Fruit fly (Drosophila melanogaster): ENCODE data around the gene RpS19a.
A peak's percentile ranks its signal among the peaks of the same experiment; 100 is the strongest.

Gene RpS19a

dm6 chrX:16637594-16638485 lies at the start of gene RpS19a (continued):
- TF ChIP-seq CG8388 (GFP tag; optimal IDR thresholded peaks at IDR 0.05) = peak; percentile 49
- TF ChIP-seq ken (GFP tag; IDR thresholded peaks at IDR 0.05) = peak; percentile 78; the same call in 2 of the 3 replicates
- peak; percentile 48 for TF ChIP-seq NK7.1 (GFP tag; optimal IDR thresholded peaks at IDR 0.05)
- peak; percentile 72 for TF ChIP-seq CG17186 (GFP tag; optimal IDR thresholded peaks at IDR 0.05)
- peak; percentile 40 for TF ChIP-seq HmgD (GFP tag; optimal IDR thresholded peaks at IDR 0.05)
- no peak for TF ChIP-seq sisA (GFP tag; IDR thresholded peaks at IDR 0.05)
- TF ChIP-seq vnd (GFP tag; IDR thresholded peaks at IDR 0.05; ENCODE audit: partially characterized antibody) = 0 out of 3 replicates have a peak, but pooled peaks have one; percentile 54
- peak; percentile 72 for TF ChIP-seq CG14014 (GFP tag; IDR thresholded peaks at IDR 0.05)
- peak; percentile 73 for TF ChIP-seq CG10274 (GFP tag; optimal IDR thresholded peaks at IDR 0.05)
- peak; percentile 33 for TF ChIP-seq Deaf1 (tag; optimal IDR thresholded peaks at IDR 0.05)
- TF ChIP-seq CHES-1-like (GFP tag; optimal IDR thresholded peaks at IDR 0.05) = no peak
- 0 out of 3 replicates have a peak, but pooled peaks have one; percentile 4 for TF ChIP-seq mld (GFP tag; IDR thresholded peaks at IDR 0.05; ENCODE audit: partially characterized antibody)
- TF ChIP-seq Dll (GFP tag; IDR thresholded peaks at IDR 0.05; ENCODE audit: partially characterized antibody) = peak; percentile 73; the same call in 2 of the 4 replicates
- peak; percentile 82 for TF ChIP-seq BEAF-32 (GFP tag; optimal IDR thresholded peaks at IDR 0.05)
- peak; percentile 35 for TF ChIP-seq az2 (GFP tag; optimal IDR thresholded peaks at IDR 0.05)
- no peak for TF ChIP-seq mam (GFP tag; optimal IDR thresholded peaks at IDR 0.05)
- peak; percentile 9 for TF ChIP-seq NC2α (GFP tag; optimal IDR thresholded peaks at IDR 0.05)
- no peak for TF ChIP-seq CG42726 (GFP tag; IDR thresholded peaks at IDR 0.05; ENCODE audit: partially characterized antibody)
- TF ChIP-seq Dip2 (GFP tag; IDR thresholded peaks at IDR 0.05) = no peak
- TF ChIP-seq Aef1 (GFP tag; IDR thresholded peaks at IDR 0.05) = peak; percentile 64
- TF ChIP-seq CG3726 (GFP tag; IDR thresholded peaks at IDR 0.05) = 0 out of 3 replicates have a peak, but pooled peaks have one; percentile 43
- TF ChIP-seq insv (GFP tag; optimal IDR thresholded peaks at IDR 0.05) = peak in 1 of 2 experiments; percentile 67
- TF ChIP-seq B-H1 (GFP tag; IDR thresholded peaks at IDR 0.05) = peak; percentile 48; the same call in 1 of the 3 replicates
- 0 out of 3 replicates have a peak, but pooled peaks have one; percentile 34 for TF ChIP-seq CG14860 (GFP tag; IDR thresholded peaks at IDR 0.05; ENCODE audit: partially characterized antibody)
- TF ChIP-seq pb (GFP tag; optimal IDR thresholded peaks at IDR 0.05) = peak; percentile 80
- peak; percentile 88 for TF ChIP-seq chm (GFP tag; IDR thresholded peaks at IDR 0.05)
- no peak for TF ChIP-seq trh (GFP tag; optimal IDR thresholded peaks at IDR 0.05)
- peak; percentile 59 for TF ChIP-seq CG6689 (GFP tag; IDR thresholded peaks at IDR 0.05)
- TF ChIP-seq ash1 (GFP tag; optimal IDR thresholded peaks at IDR 0.05) = peak; percentile 86
- TF ChIP-seq bcd (GFP tag; optimal IDR thresholded peaks at IDR 0.05) = peak; percentile 82
- TF ChIP-seq CG13123 (GFP tag; optimal IDR thresholded peaks at IDR 0.05) = peak; percentile 91
- peak; percentile 16 for TF ChIP-seq HLH54F (GFP tag; optimal IDR thresholded peaks at IDR 0.05)
- peak; percentile 31; the same call in 1 of the 3 replicates for TF ChIP-seq CG11695 (GFP tag; IDR thresholded peaks at IDR 0.05)
- TF ChIP-seq sr (GFP tag; IDR thresholded peaks at IDR 0.05) = peak; percentile 71; the same call in 2 of the 3 replicates
- TF ChIP-seq br (optimal IDR thresholded peaks at IDR 0.05) = no peak
- TF ChIP-seq Stat92E (GFP tag; optimal IDR thresholded peaks at IDR 0.05) = peak in 1 of 3 experiments; percentile 35
- TF ChIP-seq Dbx (GFP tag; IDR thresholded peaks at IDR 0.05) = peak; percentile 66
- peak; percentile 56 for TF ChIP-seq Dek (tag; optimal IDR thresholded peaks at IDR 0.05)
- peak; percentile 55 for TF ChIP-seq CG8089 (GFP tag; optimal IDR thresholded peaks at IDR 0.05)
- peak; percentile 62 for TF ChIP-seq Oli (tag; optimal IDR thresholded peaks at IDR 0.05)
- TF ChIP-seq CG30403 (GFP tag; optimal IDR thresholded peaks at IDR 0.05) = peak; percentile 50
- peak; percentile 27 for TF ChIP-seq CG13624 (GFP tag; optimal IDR thresholded peaks at IDR 0.05)
- peak; percentile 62 for TF ChIP-seq Jarid2 (GFP tag; optimal IDR thresholded peaks at IDR 0.05)
- TF ChIP-seq Xrp1 (GFP tag; IDR thresholded peaks at IDR 0.05) = no peak
- peak; percentile 28 for TF ChIP-seq HmgZ (tag; optimal IDR thresholded peaks at IDR 0.05)
- TF ChIP-seq jigr1 (GFP tag; IDR thresholded peaks at IDR 0.05) = no peak
- TF ChIP-seq CG18011 (GFP tag; optimal IDR thresholded peaks at IDR 0.05) = peak; percentile 63
- TF ChIP-seq CG17568 (GFP tag; optimal IDR thresholded peaks at IDR 0.05) = peak; percentile 92
